Worm (Caenorhabditis elegans): ENCODE results near the gene F26H11.4.

F26H11.4 gene

DNA sequence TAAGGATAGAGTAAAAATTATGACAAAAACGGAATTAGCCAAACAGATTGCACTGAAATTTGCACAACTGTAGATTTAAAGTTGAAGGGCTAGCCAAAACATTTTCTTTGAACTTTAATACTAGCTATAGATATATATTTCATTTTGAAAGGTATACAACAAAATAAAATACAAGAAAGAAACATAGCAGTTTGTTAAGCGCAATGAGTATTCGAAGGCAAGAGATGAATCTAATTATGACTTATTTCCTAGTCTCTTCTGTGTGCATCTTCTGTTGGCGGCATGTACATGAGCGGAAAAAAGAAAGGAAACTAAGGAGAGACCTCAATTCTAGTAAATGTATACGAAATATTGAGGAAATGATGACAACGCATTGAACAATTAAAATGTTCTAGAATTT lies 23.7 kb downstream of the F26H11.4 start:
- TF ChIP-seq F10B5.3 (tag; optimal IDR thresholded peaks at IDR 0.05) (no peak), madf-9 (GFP tag; conservative IDR thresholded peaks at IDR 0.05) (no peak), ceh-62 (tag; optimal IDR thresholded peaks at IDR 0.05) (no peak), skn-1 (tag; optimal IDR thresholded peaks at IDR 0.05) (no peak), nhr-6 (tag; optimal IDR thresholded peaks at IDR 0.05) (no peak), ZK546.5 (tag; optimal IDR thresholded peaks at IDR 0.05) (no peak), snpc-4 (tag; optimal IDR thresholded peaks at IDR 0.05) (no peak), dpl-1 (GFP tag; optimal IDR thresholded peaks at IDR 0.05) (no peak), nhr-77 (tag; optimal IDR thresholded peaks at IDR 0.05) (no peak), daf-19 (GFP tag; conservative IDR thresholded peaks at IDR 0.05) (no peak), hlh-30 (tag; optimal IDR thresholded peaks at IDR 0.05; ENCODE audit: insufficient read depth) (no peak), pha-4 (GFP tag; IDR thresholded peaks at IDR 0.05) (no peak), pha-4 (tag; optimal IDR thresholded peaks at IDR 0.05) (no peak), nhr-237 (tag; optimal IDR thresholded peaks at IDR 0.05) (no peak), ces-1 (GFP tag; optimal IDR thresholded peaks at IDR 0.05) (no peak), tra-1 (GFP tag; IDR thresholded peaks at IDR 0.05) (no peak), aha-1 (tag) (no peak), daf-8 (GFP tag; IDR thresholded peaks at IDR 0.05) (no peak)

DNA sequence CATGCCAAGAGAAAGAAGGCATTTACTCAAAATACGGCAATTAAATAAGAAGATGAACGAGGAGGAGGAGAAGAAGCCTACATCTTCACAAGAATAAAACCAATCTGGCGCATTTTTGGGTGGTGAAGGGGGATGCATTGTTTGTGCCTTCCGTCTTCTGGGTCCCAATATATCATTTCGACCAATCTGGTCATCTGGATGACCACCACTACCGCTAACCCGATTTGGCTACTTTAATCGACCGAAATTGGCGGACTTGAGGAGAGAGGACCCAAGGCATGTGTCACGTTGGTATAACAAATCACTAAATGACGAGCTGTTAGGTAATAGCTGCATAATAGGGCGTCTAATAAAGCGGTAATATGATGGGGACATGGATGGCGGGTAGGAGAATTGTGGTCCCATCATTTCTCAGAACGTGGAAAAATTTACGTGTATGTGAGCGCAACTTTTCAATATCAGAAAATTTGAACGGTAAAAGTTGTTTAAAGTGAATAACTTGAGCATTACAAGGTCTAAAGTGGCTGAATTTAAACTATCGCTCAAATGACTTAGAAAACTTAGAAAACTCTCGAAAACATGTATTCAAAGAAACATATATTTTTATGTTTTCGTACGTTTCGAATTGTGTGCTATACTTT lies 25.4 kb downstream of the F26H11.4 start:
- no peak for TF ChIP-seq Y75B8A.6 (GFP tag; IDR thresholded peaks at IDR 0.05)
- no peak for TF ChIP-seq ceh-44 (GFP tag; IDR thresholded peaks at IDR 0.05)
- TF ChIP-seq unc-62 (GFP tag; optimal IDR thresholded peaks at IDR 0.05 in 1 of 2), result peak in 1 of 2 experiments; percentile 91
- no peak for TF ChIP-seq unc-62 (tag; optimal IDR thresholded peaks at IDR 0.05)

DNA sequence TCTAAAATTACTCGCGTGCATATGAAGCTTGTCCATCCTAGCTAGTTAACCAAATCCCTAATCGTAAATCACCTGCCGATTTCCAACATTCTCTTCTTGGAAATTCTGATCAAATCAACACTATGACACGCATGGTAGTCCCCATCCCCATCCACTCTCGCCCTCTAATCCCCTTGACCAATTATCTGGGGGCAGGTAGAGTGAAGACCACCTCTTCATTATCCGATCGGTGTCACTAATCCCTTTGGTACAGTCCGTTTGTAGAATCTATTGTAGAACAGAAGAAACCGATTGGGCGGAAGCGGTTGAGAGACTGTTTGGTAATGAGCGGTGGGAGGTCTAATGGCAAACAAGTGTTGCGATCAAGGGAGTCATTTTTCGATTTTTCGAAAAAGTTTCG lies 28.7 kb downstream of the F26H11.4 start:
- no peak for TF ChIP-seq dmd-9 (GFP tag; IDR thresholded peaks at IDR 0.05)
- TF ChIP-seq snpc-1.2 (GFP tag; IDR thresholded peaks at IDR 0.05), result no peak
- no peak for TF ChIP-seq nhr-111 (GFP tag; optimal IDR thresholded peaks at IDR 0.05)
- TF ChIP-seq hmg-1.1 (GFP tag; IDR thresholded peaks at IDR 0.05), result no peak
- TF ChIP-seq ceh-62 (tag; optimal IDR thresholded peaks at IDR 0.05), result no peak
- no peak for TF ChIP-seq mdt-29 (GFP tag; IDR thresholded peaks at IDR 0.05)
- TF ChIP-seq ceh-32 (tag; optimal IDR thresholded peaks at IDR 0.05; ENCODE audit: poor library complexity), result no peak
- TF ChIP-seq nhr-76 (tag; optimal IDR thresholded peaks at IDR 0.05), result no peak
- TF ChIP-seq daf-16 (GFP tag; optimal IDR thresholded peaks at IDR 0.05), result no peak
- no peak for TF ChIP-seq daf-16 (tag; optimal IDR thresholded peaks at IDR 0.05)
- TF ChIP-seq unc-130 (GFP tag; optimal IDR thresholded peaks at IDR 0.05), result no peak
- TF ChIP-seq nhr-28 (tag; optimal IDR thresholded peaks at IDR 0.05), result no peak
- no peak for TF ChIP-seq nhr-25 (tag; optimal IDR thresholded peaks at IDR 0.05; ENCODE audit: borderline replicate concordance, insufficient read depth)

DNA sequence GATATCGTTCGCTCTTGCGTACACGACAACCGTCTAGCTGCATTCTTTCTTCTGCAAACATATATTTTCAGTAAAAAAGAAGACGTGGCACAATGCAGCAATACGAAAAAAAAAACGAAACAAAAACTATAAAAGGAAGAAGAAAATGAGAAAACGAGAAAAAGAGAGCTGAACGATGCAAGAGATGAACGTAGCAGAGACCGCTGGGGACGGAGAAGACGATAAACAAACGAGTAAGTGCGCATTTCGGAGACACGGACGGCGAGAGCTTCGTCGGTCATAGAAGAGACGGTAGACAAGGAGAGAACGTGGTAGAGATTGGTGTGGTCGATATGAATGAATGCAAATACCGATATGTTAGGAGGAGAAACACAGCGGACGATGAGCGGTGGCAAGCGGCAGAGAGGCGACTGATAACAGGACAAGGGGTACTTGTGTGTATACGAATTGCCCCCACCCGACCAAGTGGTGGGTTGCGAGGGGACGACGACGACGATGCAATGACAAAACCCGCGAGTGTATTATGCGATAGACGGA lies 29.6 kb downstream of the F26H11.4 start, which contains the start of gene K04B12.2:
TSS of gene K04B12.2 (minus strand) at position 51 of the 537 bp plus-strand sequence.
- TF ChIP-seq arid-1 (GFP tag; conservative IDR thresholded peaks at IDR 0.05) (peak; percentile 37; the same call in 1 of the 2 replicates), daf-16 (GFP tag; optimal IDR thresholded peaks at IDR 0.05) (peak; percentile 16 to 62), daf-16 (tag; optimal IDR thresholded peaks at IDR 0.05) (peak; percentile 90), aly-2 (tag; optimal IDR thresholded peaks at IDR 0.05) (no peak), T26A8.4 (GFP tag; IDR thresholded peaks at IDR 0.05) (peak; percentile 70), unc-39 (tag; optimal IDR thresholded peaks at IDR 0.05) (no peak), nhr-76 (tag; optimal IDR thresholded peaks at IDR 0.05) (no peak), skn-1 (tag; optimal IDR thresholded peaks at IDR 0.05) (no peak), Y5F2A.4 (GFP tag; optimal IDR thresholded peaks at IDR 0.05) (no peak), spr-3 (GFP tag; optimal IDR thresholded peaks at IDR 0.05) (no peak), pqm-1 (tag; optimal IDR thresholded peaks at IDR 0.05) (peak; percentile 59), aha-1 (tag) (peak; percentile 84), lim-7 (GFP tag; IDR thresholded peaks at IDR 0.05) (no peak), nhr-48 (tag; optimal IDR thresholded peaks at IDR 0.05) (peak; percentile 51), tra-1 (GFP tag; IDR thresholded peaks at IDR 0.05) (0 out of 2 replicates have a peak, but pooled peaks have one; percentile 7), lin-15B (tag; optimal IDR thresholded peaks at IDR 0.05) (no peak), dmd-8 (GFP tag; IDR thresholded peaks at IDR 0.05) (no peak), tag-97 (GFP tag; IDR thresholded peaks at IDR 0.05) (no peak), egl-27 (tag; optimal IDR thresholded peaks at IDR 0.05) (no peak), nhr-41 (GFP tag; IDR thresholded peaks at IDR 0.05) (0 out of 2 replicates have a peak, but pooled peaks have one; percentile 41), nhr-111 (GFP tag; optimal IDR thresholded peaks at IDR 0.05) (no peak)
